Fruit fly (Drosophila melanogaster) whole organism, adult: Measurements from ENCODE around the gene CG7730.

Experiments used
- CG11617 ChIP-seq: fragments of 200-800 bp; sonication (Bioruptor generic); optimal IDR thresholded peaks from 2 replicates; lab custom pipeline; 2017; ENCODE audit warnings: mild to moderate bottlenecking, missing biosample characterization, missing genetic modification reagents, missing genetic modification characterization
- CG12768 ChIP-seq: fragments of 200-800 bp; sonication (Bioruptor generic); optimal IDR thresholded peaks from 2 replicates; lab custom pipeline; 2017; ENCODE audit warnings: missing biosample characterization, missing genetic modification characterization, mild to moderate bottlenecking, moderate library complexity, missing genetic modification reagents
- CG14711 ChIP-seq: fragments of 200-800 bp; sonication (Bioruptor generic); optimal IDR thresholded peaks from 2 replicates; lab custom pipeline; 2018; ENCODE audit warnings: missing biosample characterization, mild to moderate bottlenecking, missing genetic modification characterization, moderate library complexity
- CG5204 ChIP-seq: fragments of 200-800 bp; sonication (Bioruptor generic); optimal IDR thresholded peaks from 2 replicates; lab custom pipeline; 2016; ENCODE audit warnings: missing biosample characterization, missing genetic modification characterization
- Hr96 ChIP-seq: fragments of 200-800 bp; sonication (Bioruptor generic); optimal IDR thresholded peaks from 2 replicates; lab custom pipeline; 2016; ENCODE audit warnings: missing biosample characterization, missing genetic modification characterization
- Mnt ChIP-seq: fragments of 200-800 bp; sonication (Bioruptor generic); optimal IDR thresholded peaks from 2 replicates; lab custom pipeline; 2016; ENCODE audit warnings: missing biosample characterization, mild to moderate bottlenecking, missing genetic modification characterization
- bab1 ChIP-seq: fragments of 200-800 bp; sonication (Bioruptor generic); optimal IDR thresholded peaks from 3 replicates; lab custom pipeline; 2019; ENCODE audit warnings: missing biosample characterization, mild to moderate bottlenecking, missing genetic modification characterization, moderate library complexity
- cic ChIP-seq: fragments of 200-800 bp; sonication (Bioruptor generic); optimal IDR thresholded peaks from 2 replicates; lab custom pipeline; 2017; ENCODE audit warnings: missing biosample characterization, mild to moderate bottlenecking, missing genetic modification characterization, moderate library complexity
- kay ChIP-seq: fragments of 200-800 bp; sonication (Bioruptor generic); peaks from one replicate; lab custom pipeline; 2016; ENCODE audit warnings: missing biosample characterization, missing genetic modification characterization, borderline replicate concordance
- ovo ChIP-seq: fragments of 200-800 bp; sonication (Bioruptor generic); optimal IDR thresholded peaks from 2 replicates; lab custom pipeline; 2016; ENCODE audit warnings: missing biosample characterization, missing genetic modification characterization
- pad ChIP-seq: fragments of 200-800 bp; sonication (Bioruptor generic); optimal IDR thresholded peaks from 3 replicates; lab custom pipeline; 2017; ENCODE audit warnings: missing biosample characterization, missing genetic modification characterization, mild to moderate bottlenecking, moderate library complexity, missing genetic modification reagents

dm6 chr3L:17006250-17006693, 21.0 kb upstream of the CG7730 start:
- TF ChIP-seq Mnt (GFP tag; lab: Kevin White, UChicago) (peak; percentile 24), Hr96 (no peak), pad (GFP tag; lab: Kevin White, UChicago) (no peak), bab1 (GFP tag; lab: Kevin White, UChicago) (no peak), cic (GFP tag; lab: Kevin White, UChicago) (peak; percentile 78), kay (GFP tag; lab: Kevin White, UChicago) (no peak), ovo (GFP tag; lab: Kevin White, UChicago) (peak; percentile 15), CG11617 (GFP tag; lab: Kevin White, UChicago) (no peak), CG14711 (tag; lab: Kevin White, UChicago) (no peak), CG5204 (GFP tag; lab: Kevin White, UChicago) (no peak), CG12768 (GFP tag; lab: Kevin White, UChicago) (peak; percentile 47)
